Worm (Caenorhabditis elegans) whole organism, L1 larva: ENCODE data around the gene C04E6.13.
A peak's percentile ranks its signal among the peaks of the same experiment; 100 is the strongest.

Source experiments
- C04F5.9 ChIP-seq: sonication (generic microtip); optimal IDR thresholded peaks from 2 replicates; lab custom pipeline; 2016; ENCODE audit warnings: missing genetic modification characterization, missing compliant biosample characterization
- C34B4.2 ChIP-seq: sonication (generic microtip); optimal IDR thresholded peaks from 2 replicates; lab custom pipeline; 2017; ENCODE audit warnings: mild to moderate bottlenecking, missing genetic modification characterization, missing compliant biosample characterization
- F16B12.6 ChIP-seq: fragments of 150-350 bp; optimal IDR thresholded peaks from 2 replicates; lab custom pipeline; 2014; ENCODE audit warnings: missing biosample characterization, missing genetic modification characterization
- Y116A8C.19 ChIP-seq: sonication (generic microtip); optimal IDR thresholded peaks from 2 replicates; lab custom pipeline; 2016; ENCODE audit warnings: missing compliant biosample characterization, missing genetic modification characterization, borderline replicate concordance
- ama-1 ChIP-seq: fragments of 150-350 bp; optimal IDR thresholded peaks from 2 replicates; lab custom pipeline; 2014
- ceh-63 ChIP-seq: fragments of 200-800 bp; sonication (Bioruptor generic); optimal IDR thresholded peaks from 2 replicates; lab custom pipeline; 2018; ENCODE audit warnings: mild to moderate bottlenecking, missing genetic modification characterization, missing compliant biosample characterization
- ceh-82 ChIP-seq, 3 experiments: fragments of 150-350 bp in 1 of 3; sonication (generic microtip) in 2 of 3; optimal IDR thresholded peaks; 2 replicates each; lab custom pipeline; 2014 to 2017; ENCODE audit warnings: missing biosample characterization in 3 of 3, missing genetic modification characterization in 3 of 3
- dpl-1 ChIP-seq, 3 experiments: fragments of 150-350 bp in 2 of 3; sonication (generic microtip) in 1 of 3; optimal IDR thresholded peaks; 2 replicates each; lab custom pipeline; 2014 to 2017; ENCODE audit warnings: missing biosample characterization in 3 of 3, missing genetic modification characterization in 3 of 3, missing genetic modification reagents in 3 of 3
- dsc-1 ChIP-seq: sonication (generic microtip); optimal IDR thresholded peaks from 2 replicates; lab custom pipeline; 2016; ENCODE audit warnings: mild to moderate bottlenecking, missing genetic modification characterization, missing compliant biosample characterization
- efl-1 ChIP-seq, 4 experiments: fragments of 150-350 bp; optimal IDR thresholded peaks in 3 of 4; peaks in 1 of 4; 1 replicate in 1 of 4; 2 replicates in 3 of 4; lab custom pipeline; 2014; ENCODE audit warnings: missing biosample characterization in 2 of 4, missing genetic modification characterization in 2 of 4, missing genetic modification reagents in 2 of 4
- efl-3 ChIP-seq: fragments of 200-800 bp; sonication (Bioruptor generic); optimal IDR thresholded peaks from 2 replicates; lab custom pipeline; 2018; ENCODE audit warnings: mild to moderate bottlenecking, missing genetic modification characterization, missing compliant biosample characterization
- egl-13 ChIP-seq: sonication (generic microtip); optimal IDR thresholded peaks from 2 replicates; lab custom pipeline; 2016; ENCODE audit warnings: missing genotype, missing genetic modification reagents, missing genetic modification characterization, missing compliant biosample characterization
- ets-5 ChIP-seq: fragments of 200-800 bp; sonication (Bioruptor generic); IDR thresholded peaks from 2 replicates; pipeline ENCODE4 v1.3.6; 2022; ENCODE audit warnings: missing genetic modification characterization, missing compliant biosample characterization
- fkh-8 ChIP-seq: sonication (generic microtip); optimal IDR thresholded peaks from 2 replicates; lab custom pipeline; 2016; ENCODE audit warnings: mild to moderate bottlenecking, missing genetic modification characterization, missing compliant biosample characterization
- grh-1 ChIP-seq: fragments of 200-800 bp; sonication (Bioruptor generic); IDR thresholded peaks from 2 replicates; pipeline ENCODE4 v1.3.6; 2022; ENCODE audit warnings: missing genetic modification reagents, missing genetic modification characterization, missing compliant biosample characterization
- hlh-17 ChIP-seq: fragments of 200-800 bp; sonication (Bioruptor generic); optimal IDR thresholded peaks from 2 replicates; lab custom pipeline; 2018; ENCODE audit warnings: missing genetic modification characterization, mild to moderate bottlenecking, missing compliant biosample characterization, moderate library complexity, borderline replicate concordance
- jun-1 ChIP-seq: fragments of 150-350 bp; optimal IDR thresholded peaks from 2 replicates; lab custom pipeline; 2014; ENCODE audit warnings: missing biosample characterization, missing genetic modification reagents, missing genetic modification characterization
- lin-14 ChIP-seq: fragments of 200-800 bp; sonication (Bioruptor generic); optimal IDR thresholded peaks from 2 replicates; lab custom pipeline; 2018; ENCODE audit warnings: mild to moderate bottlenecking, missing genetic modification characterization, moderate library complexity, missing compliant biosample characterization
- lin-15B ChIP-seq: fragments of 150-350 bp; sonication (generic microtip); optimal IDR thresholded peaks from 3 replicates; lab custom pipeline; 2014; ENCODE audit warnings: missing biosample characterization, missing genetic modification characterization
- mep-1 ChIP-seq: fragments of 150-350 bp; optimal IDR thresholded peaks from 2 replicates; lab custom pipeline; 2014; ENCODE audit warnings: missing biosample characterization, missing genetic modification characterization
- nhr-11 ChIP-seq: fragments of 150-350 bp; optimal IDR thresholded peaks from 2 replicates; lab custom pipeline; 2014; ENCODE audit warnings: missing biosample characterization, missing genetic modification characterization
- nhr-12 ChIP-seq: sonication (generic microtip); optimal IDR thresholded peaks from 2 replicates; lab custom pipeline; 2017; ENCODE audit warnings: missing biosample characterization, missing genetic modification characterization
- nhr-28 ChIP-seq: fragments of 150-350 bp; optimal IDR thresholded peaks from 2 replicates; lab custom pipeline; 2014; ENCODE audit warnings: missing biosample characterization, missing genetic modification characterization
- nhr-71 ChIP-seq: sonication (generic microtip); optimal IDR thresholded peaks from 2 replicates; lab custom pipeline; 2016; ENCODE audit warnings: mild to moderate bottlenecking, missing genetic modification characterization, moderate library complexity, missing compliant biosample characterization
- nhr-84 ChIP-seq: sonication (generic microtip); optimal IDR thresholded peaks from 2 replicates; lab custom pipeline; 2017; ENCODE audit warnings: missing biosample characterization, missing genetic modification characterization
- nhr-90 ChIP-seq: sonication (generic microtip); optimal IDR thresholded peaks from 2 replicates; lab custom pipeline; 2016; ENCODE audit warnings: mild to moderate bottlenecking, missing genetic modification characterization, missing compliant biosample characterization; ENCODE audit not compliant: poor library complexity
- pax-3 ChIP-seq: fragments of 200-800 bp; sonication (Bioruptor generic); optimal IDR thresholded peaks from 2 replicates; lab custom pipeline; 2018; ENCODE audit warnings: mild to moderate bottlenecking, missing genetic modification characterization, moderate library complexity, missing compliant biosample characterization
- pqm-1 ChIP-seq: sonication (generic microtip); optimal IDR thresholded peaks from 3 replicates; lab custom pipeline; 2017; ENCODE audit warnings: missing biosample characterization, missing genetic modification characterization
- snpc-4 ChIP-seq: fragments of 150-350 bp; optimal IDR thresholded peaks from 2 replicates; lab custom pipeline; 2014; ENCODE audit warnings: missing biosample characterization, missing genetic modification characterization
- snu-23 ChIP-seq: sonication (generic microtip); optimal IDR thresholded peaks from 2 replicates; lab custom pipeline; 2016; ENCODE audit warnings: missing genetic modification characterization, missing compliant biosample characterization
- sup-37 ChIP-seq: fragments of 200-800 bp; sonication (Bioruptor generic); optimal IDR thresholded peaks from 2 replicates; lab custom pipeline; 2018; ENCODE audit warnings: mild to moderate bottlenecking, missing genetic modification characterization, missing compliant biosample characterization
- swsn-7 ChIP-seq: sonication (generic microtip); optimal IDR thresholded peaks from 2 replicates; lab custom pipeline; 2016; ENCODE audit warnings: missing genetic modification characterization, missing compliant biosample characterization
- tbx-2 ChIP-seq: sonication (generic microtip); optimal IDR thresholded peaks from 2 replicates; lab custom pipeline; 2016; ENCODE audit warnings: missing genetic modification characterization, missing compliant biosample characterization
- unc-62 ChIP-seq: fragments of 150-350 bp; optimal IDR thresholded peaks from 2 replicates; lab custom pipeline; 2014; ENCODE audit warnings: missing biosample characterization, missing genetic modification reagents, missing genetic modification characterization
- zip-4 ChIP-seq: fragments of 200-800 bp; sonication (Bioruptor generic); optimal IDR thresholded peaks from 2 replicates; lab custom pipeline; 2018; ENCODE audit warnings: mild to moderate bottlenecking, missing genetic modification characterization, moderate library complexity, missing compliant biosample characterization
- ztf-4 ChIP-seq: fragments of 150-350 bp; optimal IDR thresholded peaks from 2 replicates; lab custom pipeline; 2014; ENCODE audit warnings: missing biosample characterization, missing genetic modification characterization

C04E6.13 gene

ce11 chrV:5912426-5912825 is at the start of gene C04E6.13:
Gene C04E6.13 (plus strand): TSS chrV:5912726.
- TF ChIP-seq nhr-71 (tag; lab: Kevin White, UChicago) (no peak), efl-1 (optimal IDR thresholded peaks at IDR 0.05; lab: Kevin White, UChicago) (no peak), efl-1 (GFP tag; optimal IDR thresholded peaks at IDR 0.05 in 1 of 2; lab: Kevin White, UChicago) (peak in 1 of 2 experiments; percentile 7), efl-3 (GFP tag; lab: Kevin White, UChicago) (no peak), unc-62 (no peak), Y116A8C.19 (tag; lab: Kevin White, UChicago) (no peak), dpl-1 (GFP tag; optimal IDR thresholded peaks at IDR 0.05; lab: Kevin White, UChicago) (no peak), ceh-63 (no peak), nhr-28 (no peak)
- TF ChIP-seq, all 84 proteins: peak for 1

- TF ChIP-seq zip-4 (GFP tag; lab: Kevin White, UChicago), result no peak
- TF ChIP-seq lin-14 (GFP tag; lab: Kevin White, UChicago), result no peak
- no peak for TF ChIP-seq C34B4.2 (tag; lab: Kevin White, UChicago)
- TF ChIP-seq grh-1 (GFP tag; lab: Robert Waterston, UW), result no peak
- no peak for TF ChIP-seq ztf-4 (tag; lab: Kevin White, UChicago)
- no peak for TF ChIP-seq ets-5
- TF ChIP-seq nhr-12 (tag; lab: Kevin White, UChicago), result no peak
- TF ChIP-seq tbx-2 (tag; lab: Kevin White, UChicago), result no peak
- no peak for TF ChIP-seq nhr-90 (tag; lab: Kevin White, UChicago)
- TF ChIP-seq nhr-11 (tag; lab: Kevin White, UChicago), result no peak
These were observed 47.4 kb upstream of the C04E6.13 start, which contains the start of gene F26F12.5 for ce11 chrV:5865085-5865484. Gene F26F12.5 (minus strand): TSS chrV:5865185.

- TF ChIP-seq jun-1 (tag; lab: Kevin White, UChicago), result no peak
- no peak for TF ChIP-seq swsn-7 (tag; lab: Kevin White, UChicago)
- TF ChIP-seq sup-37 (GFP tag; lab: Kevin White, UChicago), result no peak
- no peak for TF ChIP-seq lin-15B (tag; lab: Kevin White, UChicago)
- no peak for TF ChIP-seq nhr-84 (tag; lab: Kevin White, UChicago)
- no peak for TF ChIP-seq fkh-8 (tag; lab: Kevin White, UChicago)
- no peak for TF ChIP-seq efl-1 (optimal IDR thresholded peaks at IDR 0.05; lab: Kevin White, UChicago)
- TF ChIP-seq efl-1 (GFP tag; optimal IDR thresholded peaks at IDR 0.05 in 1 of 2; lab: Kevin White, UChicago), result no peak
- TF ChIP-seq zip-4 (GFP tag; lab: Kevin White, UChicago), result no peak
- no peak for TF ChIP-seq snu-23 (GFP tag; lab: Kevin White, UChicago)
- no peak for TF ChIP-seq F16B12.6 (tag; lab: Kevin White, UChicago)
These were observed 43.3 kb upstream of the C04E6.13 start, which contains the start of gene F26F12.4 for ce11 chrV:5869227-5869626. Gene F26F12.4 (minus strand): TSS chrV:5869327.

ce11 chrV:5871759-5872158 is 40.8 kb upstream of the C04E6.13 start, which contains the start of gene C02G6.2:
Gene C02G6.2 (plus strand): TSS chrV:5872059.
- TF ChIP-seq efl-1 (optimal IDR thresholded peaks at IDR 0.05; lab: Kevin White, UChicago) (no peak), efl-1 (GFP tag; optimal IDR thresholded peaks at IDR 0.05 in 1 of 2; lab: Kevin White, UChicago) (no peak)
- TF ChIP-seq, all 84 proteins: peak for 0

ce11 chrV:5876966-5877365 is 35.6 kb upstream of the C04E6.13 start:
- TF ChIP-seq mep-1 (tag; lab: Kevin White, UChicago) (no peak), C04F5.9 (tag; lab: Kevin White, UChicago) (no peak), ama-1 (no peak), sup-37 (GFP tag; lab: Kevin White, UChicago) (no peak), F16B12.6 (tag; lab: Kevin White, UChicago) (no peak), nhr-12 (tag; lab: Kevin White, UChicago) (no peak), hlh-17 (GFP tag; lab: Kevin White, UChicago) (no peak), egl-13 (tag; lab: Kevin White, UChicago) (no peak), lin-14 (GFP tag; lab: Kevin White, UChicago) (no peak), snpc-4 (tag; lab: Kevin White, UChicago) (no peak), snu-23 (GFP tag; lab: Kevin White, UChicago) (no peak), pqm-1 (tag; lab: Kevin White, UChicago) (no peak), dsc-1 (tag; lab: Kevin White, UChicago) (no peak), nhr-28 (no peak), ceh-82 (tag; optimal IDR thresholded peaks at IDR 0.05; lab: Kevin White, UChicago) (no peak), tbx-2 (tag; lab: Kevin White, UChicago) (no peak), pax-3 (tag; lab: Kevin White, UChicago) (no peak)
